Fruit fly (Drosophila melanogaster): ENCODE data around the gene tra.
A peak's percentile ranks its signal among the peaks of the same experiment; 100 is the strongest.

The tra gene

dm6 chr3L:16590860-16591259 lies at the start of gene tra:
Gene tra, minus strand, starts transcription at chr3L:16591050.
- peak; percentile 69 for TF ChIP-seq Eip78C (GFP tag)
- TF ChIP-seq CG8632 (GFP tag; optimal IDR thresholded peaks at IDR 0.05) = no peak

- TF ChIP-seq dac (GFP tag; optimal IDR thresholded peaks at IDR 0.05) (no peak), Met (GFP tag; optimal IDR thresholded peaks at IDR 0.05) (peak; percentile 61), lz (GFP tag; optimal IDR thresholded peaks at IDR 0.05) (peak; percentile 23), CG3032 (tag; optimal IDR thresholded peaks at IDR 0.05) (peak; percentile 18), CG31627 (GFP tag; optimal IDR thresholded peaks at IDR 0.05) (peak; percentile 51), CG16779 (tag; optimal IDR thresholded peaks at IDR 0.05) (no peak), CG10631 (GFP tag; optimal IDR thresholded peaks at IDR 0.05) (peak; percentile 19), CG6276 (GFP tag; optimal IDR thresholded peaks at IDR 0.05) (peak; percentile 28), Eip93F (GFP tag; optimal IDR thresholded peaks at IDR 0.05) (no peak), CG6808 (GFP tag; optimal IDR thresholded peaks at IDR 0.05) (no peak), topi (GFP tag; optimal IDR thresholded peaks at IDR 0.05) (peak; percentile 45), salr (GFP tag; optimal IDR thresholded peaks at IDR 0.05) (no peak), Gug (GFP tag; IDR thresholded peaks at IDR 0.05) (no peak), CG15336 (GFP tag; IDR thresholded peaks at IDR 0.05) (no peak), Hr4 (GFP tag; optimal IDR thresholded peaks at IDR 0.05) (peak; percentile 31), vri (GFP tag; optimal IDR thresholded peaks at IDR 0.05) (no peak), fd85E (GFP tag; optimal IDR thresholded peaks at IDR 0.05) (no peak), CG8119 (GFP tag; IDR thresholded peaks at IDR 0.05) (no peak; the same call in 2 of the 3 replicates), Ets96B (tag; optimal IDR thresholded peaks at IDR 0.05) (peak; percentile 8), CG8632 (GFP tag; optimal IDR thresholded peaks at IDR 0.05) (peak; percentile 19), Sox15 (GFP tag; optimal IDR thresholded peaks at IDR 0.05) (no peak), CG34406 (GFP tag; optimal IDR thresholded peaks at IDR 0.05) (peak; percentile 39), CG6792 (GFP tag; optimal IDR thresholded peaks at IDR 0.05) (peak; percentile 5), Hr38 (GFP tag; optimal IDR thresholded peaks at IDR 0.05) (no peak), esn (GFP tag; optimal IDR thresholded peaks at IDR 0.05) (peak; percentile 71), CG9139 (GFP tag; optimal IDR thresholded peaks at IDR 0.05) (no peak), CG4318 (GFP tag; optimal IDR thresholded peaks at IDR 0.05) (no peak), CG1621 (tag; optimal IDR thresholded peaks at IDR 0.05) (no peak), CG10669 (GFP tag; optimal IDR thresholded peaks at IDR 0.05) (no peak), CG3919 (GFP tag; optimal IDR thresholded peaks at IDR 0.05) (peak; percentile 24), Eip78C (GFP tag) (peak; percentile 69), CG11762 (GFP tag; optimal IDR thresholded peaks at IDR 0.05; ENCODE audit: insufficient read depth) (no peak), Smox (GFP tag; optimal IDR thresholded peaks at IDR 0.05) (peak; percentile 40), Ets21C (GFP tag; optimal IDR thresholded peaks at IDR 0.05) (no peak), CG6163 (GFP tag; IDR thresholded peaks at IDR 0.05) (0 out of 3 replicates have a peak, but pooled peaks have one; percentile 3), pdm3 (GFP tag; optimal IDR thresholded peaks at IDR 0.05) (peak; percentile 14), CG6854 (GFP tag; optimal IDR thresholded peaks at IDR 0.05) (peak; percentile 31), Blimp-1 (GFP tag; optimal IDR thresholded peaks at IDR 0.05) (peak; percentile 44), eg (GFP tag; IDR thresholded peaks at IDR 0.05) (peak; percentile 24; the same call in 1 of the 3 replicates), net (GFP tag; optimal IDR thresholded peaks at IDR 0.05) (no peak), CG32006 (GFP tag; optimal IDR thresholded peaks at IDR 0.05) (peak; percentile 35), fkh (GFP tag; optimal IDR thresholded peaks at IDR 0.05) (no peak), acj6 (GFP tag; optimal IDR thresholded peaks at IDR 0.05) (peak; percentile 7), achi (GFP tag; optimal IDR thresholded peaks at IDR 0.05) (peak; percentile 31), Hr39 (GFP tag; optimal IDR thresholded peaks at IDR 0.05) (peak; percentile 42), CG7368 (GFP tag; optimal IDR thresholded peaks at IDR 0.05) (no peak), Sox102F (GFP tag; optimal IDR thresholded peaks at IDR 0.05) (peak; percentile 55), CG11902 (GFP tag; optimal IDR thresholded peaks at IDR 0.05) (no peak), CG8319 (GFP tag; optimal IDR thresholded peaks at IDR 0.05) (no peak)
Measured at dm6 chr3L:16638639-16639388, 48.0 kb upstream of the tra start.

Measured in whole organism, prepupa.